Worm (Caenorhabditis elegans) whole organism, mixed stage, embryonic: ENCODE data around the gene ins-39.
A peak's percentile ranks its signal among the peaks of the same experiment; 100 is the strongest.

ENCODE experiments used
- elt-1 ChIP-seq: sonication (generic microtip); optimal IDR thresholded peaks from 2 replicates; lab custom pipeline; 2017; ENCODE audit warnings: missing genetic modification characterization, mild to moderate bottlenecking, missing compliant biosample characterization, antibody characterized with exemption, moderate library complexity, borderline replicate concordance; ENCODE audit not compliant: insufficient read depth
- mab-5 ChIP-seq: fragments of 150-350 bp; optimal IDR thresholded peaks from 2 replicates; lab custom pipeline; 2014; ENCODE audit warnings: missing biosample characterization, missing genetic modification characterization
- nhr-237 ChIP-seq: fragments of 150-350 bp; optimal IDR thresholded peaks from 2 replicates; lab custom pipeline; 2014; ENCODE audit warnings: missing biosample characterization, missing genetic modification characterization
- nhr-28 ChIP-seq: fragments of 150-350 bp; optimal IDR thresholded peaks from 2 replicates; lab custom pipeline; 2014; ENCODE audit warnings: missing biosample characterization, missing genetic modification characterization
- nhr-76 ChIP-seq: sonication (generic microtip); optimal IDR thresholded peaks from 2 replicates; lab custom pipeline; 2017; ENCODE audit warnings: missing biosample characterization, missing genetic modification characterization

- TF ChIP-seq nhr-76 (tag; lab: Kevin White, UChicago) (no peak), nhr-237 (peak; percentile 89), mab-5 (tag; lab: Kevin White, UChicago) (no peak), nhr-28 (tag; lab: Kevin White, UChicago) (no peak), elt-1 (tag; lab: Kevin White, UChicago) (no peak)
Observed at ce11 chrX:1389382-1389983, 45.3 kb upstream of the ins-39 start.
